Fruit fly (Drosophila melanogaster): ENCODE measurements around the gene Cbs.
A peak's percentile ranks its signal among the peaks of the same experiment; 100 is the strongest.

Gene Cbs

DNA sequence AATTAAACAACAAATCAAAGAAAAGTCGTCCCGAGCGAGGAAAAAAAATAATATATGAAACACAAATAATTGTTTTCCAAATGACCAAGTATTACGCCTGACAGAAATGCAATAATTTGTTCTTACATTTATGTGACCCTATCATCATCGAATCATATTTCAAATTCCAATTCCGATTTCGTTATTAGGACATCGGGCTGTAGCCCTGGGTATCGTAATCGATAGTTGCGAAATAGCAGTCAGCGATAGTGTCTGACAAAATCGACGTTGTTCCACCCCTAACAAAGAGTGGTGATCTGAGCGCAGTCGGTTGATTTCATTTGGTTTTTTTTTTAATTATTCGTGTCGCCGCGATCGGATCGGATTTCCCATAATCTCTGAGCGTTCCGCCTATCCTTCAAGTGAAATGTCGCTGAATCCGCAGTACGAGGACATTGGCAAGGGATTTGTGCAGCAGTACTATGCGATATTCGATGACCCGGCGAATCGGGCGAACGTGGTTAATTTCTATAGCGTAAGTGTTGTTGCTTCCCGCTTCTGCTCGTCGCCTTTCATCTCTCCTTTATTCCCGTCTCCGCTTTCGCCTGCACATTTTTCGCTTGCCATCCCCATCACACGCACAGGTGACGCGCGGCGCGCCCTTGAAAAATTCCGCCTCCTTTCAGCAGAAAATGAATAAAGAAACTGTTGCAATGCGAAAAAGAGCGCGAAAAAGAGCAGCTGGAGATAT is 9.6 kb upstream of the Cbs start, which contains the start of gene Ntf-2 (continued):
- peak; percentile 45 for TF ChIP-seq nerfin-1 (tag; optimal IDR thresholded peaks at IDR 0.05)
- no peak for TF ChIP-seq oc (tag; optimal IDR thresholded peaks at IDR 0.05)
- TF ChIP-seq Bgb (GFP tag; IDR thresholded peaks at IDR 0.05; ENCODE audit: partially characterized antibody) = peak; percentile 91
- no peak for TF ChIP-seq dmrt11E (tag; optimal IDR thresholded peaks at IDR 0.05)
- no peak for TF ChIP-seq grau (tag; optimal IDR thresholded peaks at IDR 0.05)
- TF ChIP-seq HLH54F (GFP tag; optimal IDR thresholded peaks at IDR 0.05) = peak; percentile 27
- peak; percentile 27 for TF ChIP-seq nom (GFP tag; optimal IDR thresholded peaks at IDR 0.05)
- TF ChIP-seq HmgZ (tag; optimal IDR thresholded peaks at IDR 0.05) = peak; percentile 9
- TF ChIP-seq CG16815 (GFP tag; optimal IDR thresholded peaks at IDR 0.05) = no peak
- TF ChIP-seq az2 (GFP tag; optimal IDR thresholded peaks at IDR 0.05) = peak; percentile 16
- TF ChIP-seq CG6683 (GFP tag; optimal IDR thresholded peaks at IDR 0.05) = no peak
- TF ChIP-seq CG34224 (GFP tag; IDR thresholded peaks at IDR 0.05; ENCODE audit: partially characterized antibody) = peak; percentile 61
- TF ChIP-seq HLH4C (GFP tag; IDR thresholded peaks at IDR 0.05; ENCODE audit: partially characterized antibody) = peak; percentile 80
- TF ChIP-seq prd (optimal IDR thresholded peaks at IDR 0.05) = no peak
- TF ChIP-seq prd (GFP tag; IDR thresholded peaks at IDR 0.05) = 0 out of 3 replicates have a peak, but pooled peaks have one; percentile 11
- no peak for TF ChIP-seq sim (GFP tag; IDR thresholded peaks at IDR 0.05)
- peak; percentile 48 for TF ChIP-seq HLHmδ (GFP tag; optimal IDR thresholded peaks at IDR 0.05)
- TF ChIP-seq mld (GFP tag; IDR thresholded peaks at IDR 0.05; ENCODE audit: partially characterized antibody) = peak; percentile 81
- TF ChIP-seq CG3995 (GFP tag; optimal IDR thresholded peaks at IDR 0.05) = peak; percentile 61
- no peak for TF ChIP-seq hkb (optimal IDR thresholded peaks at IDR 0.05)
- TF ChIP-seq hkb (GFP tag; IDR thresholded peaks at IDR 0.05) = no peak
- peak; percentile 55 for TF ChIP-seq row (GFP tag; IDR thresholded peaks at IDR 0.05)
- TF ChIP-seq stwl (tag; optimal IDR thresholded peaks at IDR 0.05) = peak; percentile 44
- TF ChIP-seq sna (GFP tag; IDR thresholded peaks at IDR 0.05; ENCODE audit: partially characterized antibody) = peak; percentile 55; the same call in 1 of the 2 replicates
- peak; percentile 77 for TF ChIP-seq ato (GFP tag; IDR thresholded peaks at IDR 0.05; ENCODE audit: partially characterized antibody)
- peak; percentile 83 for TF ChIP-seq hb (GFP tag; IDR thresholded peaks at IDR 0.05; ENCODE audit: partially characterized antibody)
- TF ChIP-seq Sry-δ (GFP tag; optimal IDR thresholded peaks at IDR 0.05) = peak; percentile 94
- peak; percentile 30 for TF ChIP-seq Dip3 (GFP tag; optimal IDR thresholded peaks at IDR 0.05)
- TF ChIP-seq CG13424 (tag; optimal IDR thresholded peaks at IDR 0.05) = peak; percentile 27
- TF ChIP-seq Xbp1 (GFP tag; optimal IDR thresholded peaks at IDR 0.05) = peak; percentile 40
- TF ChIP-seq gro (GFP tag; optimal IDR thresholded peaks at IDR 0.05) = peak; percentile 26
- 0 out of 2 replicates have a peak, but pooled peaks have one; percentile 35 for TF ChIP-seq CG14441 (GFP tag; IDR thresholded peaks at IDR 0.05)
- peak; percentile 75 for TF ChIP-seq Med (GFP tag)
- TF ChIP-seq CG10267 (tag; optimal IDR thresholded peaks at IDR 0.05) = no peak
- peak; percentile 90 for TF ChIP-seq bbx (GFP tag; IDR thresholded peaks at IDR 0.05; ENCODE audit: partially characterized antibody)
- peak; percentile 76 for TF ChIP-seq vnd (GFP tag; IDR thresholded peaks at IDR 0.05; ENCODE audit: partially characterized antibody)
- peak; percentile 12 for TF ChIP-seq lab (GFP tag; optimal IDR thresholded peaks at IDR 0.05)
- TF ChIP-seq CG12769 (tag; optimal IDR thresholded peaks at IDR 0.05) = peak; percentile 2
- TF ChIP-seq CG42726 (GFP tag; IDR thresholded peaks at IDR 0.05; ENCODE audit: partially characterized antibody) = peak; percentile 84; the same call in 1 of the 2 replicates
- peak; percentile 38; the same call in 1 of the 2 replicates for TF ChIP-seq MBD-R2 (GFP tag; IDR thresholded peaks at IDR 0.05)
- TF ChIP-seq lilli (GFP tag; optimal IDR thresholded peaks at IDR 0.05) = peak; percentile 44
- no peak for TF ChIP-seq fu2 (GFP tag; optimal IDR thresholded peaks at IDR 0.05)
- TF ChIP-seq phol (tag; optimal IDR thresholded peaks at IDR 0.05) = peak; percentile 4
- peak; percentile 22 for TF ChIP-seq CG2120 (GFP tag; optimal IDR thresholded peaks at IDR 0.05)
- peak; percentile 42 for TF ChIP-seq mam (GFP tag; optimal IDR thresholded peaks at IDR 0.05)
- TF ChIP-seq Doc3 (GFP tag; IDR thresholded peaks at IDR 0.05; ENCODE audit: partially characterized antibody) = peak; percentile 57; the same call in 2 of the 3 replicates
- no peak for TF ChIP-seq CG1233 (GFP tag; optimal IDR thresholded peaks at IDR 0.05)
- TF ChIP-seq klu (GFP tag; IDR thresholded peaks at IDR 0.05) = 0 out of 2 replicates have a peak, but pooled peaks have one; percentile 14

All from whole organism, embryonic.